Fruit fly (Drosophila melanogaster): ENCODE results near the gene FoxP.
A peak's percentile ranks its signal among the peaks of the same experiment; 100 is the strongest.

FoxP gene

DNA sequence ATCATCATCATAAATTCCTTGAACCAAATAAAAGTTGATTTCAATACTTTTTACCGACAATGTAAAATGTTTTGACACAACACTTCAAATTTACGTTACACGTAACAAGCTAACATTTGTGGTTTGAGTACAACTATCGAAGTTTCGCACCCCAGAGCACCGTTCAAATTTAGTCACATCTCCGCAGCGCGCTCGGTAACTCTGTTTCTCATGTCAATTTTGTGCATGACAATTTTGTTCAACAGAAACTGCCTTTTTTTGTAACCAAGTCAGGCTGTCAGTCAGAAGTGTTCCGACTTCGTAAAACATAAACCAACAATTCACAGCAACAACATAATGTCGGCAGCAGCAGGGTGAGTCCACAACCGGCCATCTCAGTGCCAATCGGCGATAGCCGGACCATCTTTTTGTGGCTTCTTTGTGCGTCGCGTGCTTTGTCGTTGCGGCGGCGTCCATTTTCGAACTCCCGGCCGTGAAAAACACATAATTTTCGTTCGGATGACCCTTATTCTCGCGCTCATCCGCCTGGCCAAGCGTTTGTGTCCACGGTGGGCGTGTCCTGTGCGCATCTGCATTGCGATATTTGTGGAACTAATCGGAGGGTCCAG is 52.8 kb downstream of the FoxP start, which contains the start of gene p23 (continued):
- TF ChIP-seq CkIIα-i1 (GFP tag; IDR thresholded peaks at IDR 0.05) (no peak), B-H1 (GFP tag; IDR thresholded peaks at IDR 0.05) (no peak), odd (GFP tag; optimal IDR thresholded peaks at IDR 0.05) (no peak), ab (GFP tag; optimal IDR thresholded peaks at IDR 0.05) (no peak), CTCF (GFP tag; optimal IDR thresholded peaks at IDR 0.05) (peak; percentile 81), BtbVII (GFP tag; optimal IDR thresholded peaks at IDR 0.05) (no peak), bab2 (GFP tag; optimal IDR thresholded peaks at IDR 0.05) (no peak), CG8765 (GFP tag; IDR thresholded peaks at IDR 0.05) (no peak), CoRest (tag; optimal IDR thresholded peaks at IDR 0.05) (peak; percentile 17), gcm2 (GFP tag; optimal IDR thresholded peaks at IDR 0.05) (peak; percentile 30), CG17328 (GFP tag; IDR thresholded peaks at IDR 0.05) (no peak), D (optimal IDR thresholded peaks at IDR 0.05) (peak; percentile 21), D (GFP tag; optimal IDR thresholded peaks at IDR 0.05) (no peak), CG14710 (tag; optimal IDR thresholded peaks at IDR 0.05) (peak; percentile 66), Pdp1 (GFP tag; optimal IDR thresholded peaks at IDR 0.05) (peak in 1 of 2 experiments; percentile 86), al (GFP tag; IDR thresholded peaks at IDR 0.05) (no peak), pnt (GFP tag; optimal IDR thresholded peaks at IDR 0.05) (no peak), tin (GFP tag; optimal IDR thresholded peaks at IDR 0.05) (no peak), CG1024 (GFP tag; IDR thresholded peaks at IDR 0.05) (no peak), prd (optimal IDR thresholded peaks at IDR 0.05) (no peak), prd (GFP tag; IDR thresholded peaks at IDR 0.05) (0 out of 3 replicates have a peak, but pooled peaks have one; percentile 8)
